Fruit fly (Drosophila melanogaster): Measurements from ENCODE around the gene Cpr100A.

Cpr100A gene

dm6 chr3R:30887711-30888549, 20.6 kb downstream of the Cpr100A start (continued):
- no peak for TF ChIP-seq CG2129 (GFP tag; IDR thresholded peaks at IDR 0.05; ENCODE audit: partially characterized antibody)
- no peak for TF ChIP-seq CG18011 (GFP tag; optimal IDR thresholded peaks at IDR 0.05)
- TF ChIP-seq D19A (tag; optimal IDR thresholded peaks at IDR 0.05), result peak; percentile 30
- TF ChIP-seq CG6272 (GFP tag; IDR thresholded peaks at IDR 0.05), result 0 out of 2 replicates have a peak, but pooled peaks have one; percentile 30
- TF ChIP-seq Rx (GFP tag; IDR thresholded peaks at IDR 0.05), result peak; percentile 59; the same call in 1 of the 2 replicates
- no peak for TF ChIP-seq hbn (GFP tag; IDR thresholded peaks at IDR 0.05; ENCODE audit: partially characterized antibody)
- TF ChIP-seq zen (tag; optimal IDR thresholded peaks at IDR 0.05), result peak; percentile 10
- peak; percentile 59 for TF ChIP-seq CG12391 (tag; optimal IDR thresholded peaks at IDR 0.05)
- TF ChIP-seq peb (GFP tag; IDR thresholded peaks at IDR 0.05), result peak; percentile 45; the same call in 1 of the 2 replicates
- TF ChIP-seq esg (GFP tag; conservative IDR thresholded peaks at IDR 0.05), result peak; percentile 57
- TF ChIP-seq sug (tag; optimal IDR thresholded peaks at IDR 0.05), result no peak
- peak; percentile 56; the same call in 1 of the 2 replicates for TF ChIP-seq CG32772 (GFP tag; IDR thresholded peaks at IDR 0.05)
- peak; percentile 60 for TF ChIP-seq CG10209 (GFP tag; optimal IDR thresholded peaks at IDR 0.05)
- TF ChIP-seq CG1832 (GFP tag; optimal IDR thresholded peaks at IDR 0.05), result no peak
- TF ChIP-seq Gsc (GFP tag; IDR thresholded peaks at IDR 0.05), result peak; percentile 42
- peak; percentile 60 for TF ChIP-seq CoRest (tag; optimal IDR thresholded peaks at IDR 0.05)
- peak; percentile 39 for TF ChIP-seq CG1602 (GFP tag; optimal IDR thresholded peaks at IDR 0.05)
- no peak for TF ChIP-seq btn (GFP tag; optimal IDR thresholded peaks at IDR 0.05)
- peak; percentile 33 to 60 for TF ChIP-seq chif (GFP tag; optimal IDR thresholded peaks at IDR 0.05)
- peak; percentile 28 for TF ChIP-seq Max (GFP tag; optimal IDR thresholded peaks at IDR 0.05)
- peak; percentile 79 for TF ChIP-seq CG14441 (GFP tag; IDR thresholded peaks at IDR 0.05)
- peak; percentile 66 for TF ChIP-seq CG30403 (GFP tag; optimal IDR thresholded peaks at IDR 0.05)
- TF ChIP-seq dimm (GFP tag; IDR thresholded peaks at IDR 0.05), result 0 out of 2 replicates have a peak, but pooled peaks have one; percentile 22
- peak; percentile 66 for TF ChIP-seq ems (GFP tag; optimal IDR thresholded peaks at IDR 0.05)
- peak; percentile 59 for TF ChIP-seq CG9817 (tag; optimal IDR thresholded peaks at IDR 0.05)
- peak; percentile 61 for TF ChIP-seq HHEX (GFP tag; optimal IDR thresholded peaks at IDR 0.05)
- TF ChIP-seq vnd (GFP tag; IDR thresholded peaks at IDR 0.05; ENCODE audit: partially characterized antibody), result no peak
- TF ChIP-seq CG8765 (GFP tag; IDR thresholded peaks at IDR 0.05), result peak; percentile 54; the same call in 1 of the 2 replicates
- TF ChIP-seq CG10959 (GFP tag; IDR thresholded peaks at IDR 0.05), result no peak
- TF ChIP-seq crc (GFP tag; optimal IDR thresholded peaks at IDR 0.05), result peak; percentile 71
- TF ChIP-seq D19B (GFP tag; optimal IDR thresholded peaks at IDR 0.05), result no peak
- no peak for TF ChIP-seq CG12236 (GFP tag; optimal IDR thresholded peaks at IDR 0.05)
- no peak for TF ChIP-seq kni (GFP tag; optimal IDR thresholded peaks at IDR 0.05)
- TF ChIP-seq CG11723 (GFP tag; optimal IDR thresholded peaks at IDR 0.05), result no peak
- TF ChIP-seq CG8478 (optimal IDR thresholded peaks at IDR 0.05), result no peak
- TF ChIP-seq luna (GFP tag; optimal IDR thresholded peaks at IDR 0.05), result peak; percentile 45
- TF ChIP-seq Hmr (GFP tag; optimal IDR thresholded peaks at IDR 0.05), result peak; percentile 35
- TF ChIP-seq prd (optimal IDR thresholded peaks at IDR 0.05), result no peak
- peak; percentile 77 for TF ChIP-seq prd (GFP tag; IDR thresholded peaks at IDR 0.05)
- peak; percentile 54 for TF ChIP-seq CG12942 (GFP tag; optimal IDR thresholded peaks at IDR 0.05)
- TF ChIP-seq CG13894 (tag; optimal IDR thresholded peaks at IDR 0.05), result no peak
- TF ChIP-seq dysf (GFP tag; IDR thresholded peaks at IDR 0.05), result peak; percentile 78
- peak; percentile 60 for TF ChIP-seq Oli (tag; optimal IDR thresholded peaks at IDR 0.05)
- peak; percentile 61 for TF ChIP-seq NFAT (GFP tag; IDR thresholded peaks at IDR 0.05)
- no peak for TF ChIP-seq CG16813 (GFP tag; IDR thresholded peaks at IDR 0.05; ENCODE audit: partially characterized antibody)
- TF ChIP-seq sens-2 (GFP tag; IDR thresholded peaks at IDR 0.05), result no peak
- TF ChIP-seq nom (GFP tag; optimal IDR thresholded peaks at IDR 0.05), result peak; percentile 37
- TF ChIP-seq Bgb (GFP tag; IDR thresholded peaks at IDR 0.05; ENCODE audit: partially characterized antibody), result no peak
